Fruit fly (Drosophila melanogaster): Measurements from ENCODE around the gene CG12206.

DNA sequence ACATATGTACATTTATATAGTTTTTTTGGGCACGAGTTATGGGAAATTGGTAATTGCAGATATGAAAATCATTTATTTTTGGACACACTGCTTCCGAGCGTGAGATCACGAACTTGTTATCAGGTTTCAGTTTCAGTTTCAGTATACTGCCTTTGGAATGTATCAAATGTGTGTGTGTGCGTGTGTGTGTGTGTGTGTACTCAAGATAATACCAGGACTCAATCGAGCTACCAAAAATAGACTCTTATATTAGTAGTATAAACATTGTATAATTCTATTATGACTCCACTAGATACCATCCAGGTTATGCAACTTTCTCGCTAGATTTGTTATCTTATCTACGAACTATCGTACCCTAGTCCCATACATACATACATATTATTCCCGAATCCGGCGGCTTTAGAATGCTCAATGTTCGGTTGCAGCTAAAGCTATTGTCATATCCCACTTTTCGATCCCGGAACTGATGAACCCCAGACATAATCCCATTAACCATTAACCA, 25.4 kb downstream of the CG12206 start, which contains the start of gene CG12535:
- no peak for TF ChIP-seq CG8478 (optimal IDR thresholded peaks at IDR 0.05)
- no peak for TF ChIP-seq CTCF (optimal IDR thresholded peaks at IDR 0.05)
